Fruit fly (Drosophila melanogaster) whole organism, embryonic: ENCODE measurements around the gene f-cup.

Experiments
- BEAF-32 ChIP-seq: fragments of 200-800 bp; sonication (Bioruptor generic); optimal IDR thresholded peaks from 3 replicates; lab custom pipeline; 2017; ENCODE audit warnings: missing biosample characterization, missing genetic modification characterization, mild to moderate bottlenecking, moderate library complexity, missing genetic modification reagents
- CG10147 ChIP-seq: fragments of 200-800 bp; sonication (Bioruptor generic); optimal IDR thresholded peaks from 2 replicates; lab custom pipeline; 2019; ENCODE audit warnings: missing biosample characterization, mild to moderate bottlenecking, missing genetic modification characterization, moderate library complexity
- CG10267 ChIP-seq: fragments of 200-800 bp; sonication (Bioruptor generic); optimal IDR thresholded peaks from 2 replicates; lab custom pipeline; 2018; ENCODE audit warnings: missing biosample characterization, mild to moderate bottlenecking, missing genetic modification characterization, moderate library complexity
- CG10274 ChIP-seq: fragments of 200-800 bp; sonication (Bioruptor generic); optimal IDR thresholded peaks from 3 replicates; lab custom pipeline; 2017; ENCODE audit warnings: missing biosample characterization, mild to moderate bottlenecking, missing genetic modification characterization
- CG10321 ChIP-seq: fragments of 200-800 bp; sonication (Bioruptor generic); IDR thresholded peaks from 2 replicates; pipeline ENCODE4 v1.3.6; 2022; ENCODE audit warnings: missing biosample characterization, missing genetic modification characterization
- CG10431 ChIP-seq: fragments of 200-800 bp; sonication (Bioruptor generic); optimal IDR thresholded peaks from 3 replicates; lab custom pipeline; 2018; ENCODE audit warnings: missing biosample characterization, mild to moderate bottlenecking, missing genetic modification characterization
- CG12391 ChIP-seq: fragments of 200-800 bp; sonication (Bioruptor generic); optimal IDR thresholded peaks from 3 replicates; lab custom pipeline; 2018; ENCODE audit warnings: missing biosample characterization, mild to moderate bottlenecking, missing genetic modification characterization, moderate library complexity
- CG14860 ChIP-seq: fragments of 200-800 bp; sonication (Bioruptor generic); IDR thresholded peaks from 3 replicates; pipeline ENCODE4 v1.3.6; 2022; ENCODE audit warnings: missing biosample characterization, missing genetic modification characterization; ENCODE audit not compliant: partially characterized antibody
- CG15514 ChIP-seq: fragments of 200-800 bp; sonication (Bioruptor generic); optimal IDR thresholded peaks from 3 replicates; lab custom pipeline; 2017; ENCODE audit warnings: missing biosample characterization, missing genetic modification characterization, mild to moderate bottlenecking, moderate library complexity, missing genetic modification reagents
- CG17328 ChIP-seq: fragments of 200-800 bp; sonication (Bioruptor generic); IDR thresholded peaks from 2 replicates; pipeline ENCODE4 v1.3.6; 2022; ENCODE audit warnings: missing biosample characterization, missing genetic modification characterization
- CG17802 ChIP-seq: fragments of 200-800 bp; sonication (Bioruptor generic); optimal IDR thresholded peaks from 2 replicates; lab custom pipeline; 2018; ENCODE audit warnings: missing biosample characterization, mild to moderate bottlenecking, missing genetic modification characterization, moderate library complexity
- CG2116 ChIP-seq: fragments of 200-800 bp; sonication (Bioruptor generic); optimal IDR thresholded peaks from 3 replicates; lab custom pipeline; 2018; ENCODE audit warnings: missing biosample characterization, mild to moderate bottlenecking, missing genetic modification characterization
- CG2202 ChIP-seq: fragments of 200-800 bp; sonication (Bioruptor generic); optimal IDR thresholded peaks from 2 replicates; lab custom pipeline; 2018; ENCODE audit warnings: missing biosample characterization, mild to moderate bottlenecking, missing genetic modification characterization
- CG2712 ChIP-seq: fragments of 200-800 bp; optimal IDR thresholded peaks from 3 replicates; lab custom pipeline; 2019; ENCODE audit warnings: missing biosample characterization, mild to moderate bottlenecking, missing genetic modification characterization, moderate library complexity
- CG4707 ChIP-seq: fragments of 200-800 bp; sonication (Bioruptor generic); optimal IDR thresholded peaks from 2 replicates; lab custom pipeline; 2018; ENCODE audit warnings: missing biosample characterization, mild to moderate bottlenecking, missing genetic modification characterization, moderate library complexity
- CG7745 ChIP-seq: fragments of 200-800 bp; sonication (Bioruptor generic); optimal IDR thresholded peaks from 2 replicates; lab custom pipeline; 2018; ENCODE audit warnings: missing biosample characterization, mild to moderate bottlenecking, missing genetic modification characterization, moderate library complexity
- CG9609 ChIP-seq: fragments of 200-800 bp; sonication (Bioruptor generic); optimal IDR thresholded peaks from 3 replicates; lab custom pipeline; 2016; ENCODE audit warnings: missing biosample characterization, missing genetic modification characterization
- CTCF ChIP-seq: fragments of 200-800 bp; sonication (Bioruptor generic); optimal IDR thresholded peaks from 2 replicates; lab custom pipeline; 2017; ENCODE audit warnings: missing biosample characterization, mild to moderate bottlenecking, missing genetic modification characterization, moderate library complexity
- CoRest ChIP-seq: fragments of 200-800 bp; sonication (Bioruptor generic); optimal IDR thresholded peaks from 3 replicates; lab custom pipeline; 2018; ENCODE audit warnings: missing biosample characterization, mild to moderate bottlenecking, missing genetic modification characterization, moderate library complexity
- D19A ChIP-seq: fragments of 200-800 bp; optimal IDR thresholded peaks from 3 replicates; lab custom pipeline; 2019; ENCODE audit warnings: missing biosample characterization, mild to moderate bottlenecking, missing genetic modification characterization, moderate library complexity
- Fer1 ChIP-seq: fragments of 200-800 bp; sonication (Bioruptor generic); optimal IDR thresholded peaks from 2 replicates; lab custom pipeline; 2017; ENCODE audit warnings: missing biosample characterization, mild to moderate bottlenecking, missing genetic modification characterization
- Fer2 ChIP-seq: fragments of 200-800 bp; sonication (Bioruptor generic); optimal IDR thresholded peaks from 2 replicates; lab custom pipeline; 2018; ENCODE audit warnings: missing biosample characterization, mild to moderate bottlenecking, missing genetic modification characterization, moderate library complexity
- Gsc ChIP-seq: fragments of 200-800 bp; sonication (Bioruptor generic); IDR thresholded peaks from 2 replicates; pipeline ENCODE4 v1.3.6; 2022; ENCODE audit warnings: missing biosample characterization, missing genetic modification characterization
- HLH54F ChIP-seq: fragments of 200-800 bp; sonication (Bioruptor generic); optimal IDR thresholded peaks from 3 replicates; lab custom pipeline; 2016; ENCODE audit warnings: missing biosample characterization, missing genetic modification characterization
- abd-A ChIP-seq: fragments of 200-800 bp; sonication (Bioruptor generic); optimal IDR thresholded peaks from 3 replicates; lab custom pipeline; 2019; ENCODE audit warnings: missing biosample characterization, mild to moderate bottlenecking, missing genetic modification characterization, moderate library complexity
- chif ChIP-seq, 2 experiments: fragments of 200-800 bp; sonication (Bioruptor generic); optimal IDR thresholded peaks; 3 replicates each; lab custom pipeline; 2016; ENCODE audit warnings: missing biosample characterization in 2 of 2, missing genetic modification characterization in 2 of 2
- crol ChIP-seq: fragments of 200-800 bp; sonication (Bioruptor generic); IDR thresholded peaks from 2 replicates; pipeline ENCODE4 v1.3.6; 2022; ENCODE audit warnings: missing biosample characterization, missing genetic modification characterization
- crp ChIP-seq, 2 experiments: fragments of 200-800 bp; sonication (Bioruptor generic); optimal IDR thresholded peaks; 2 replicates in 1 of 2; 3 replicates in 1 of 2; lab custom pipeline; 2017; ENCODE audit warnings: missing biosample characterization in 2 of 2, missing genetic modification characterization in 2 of 2, mild to moderate bottlenecking in 1 of 2, moderate library complexity in 1 of 2
- cwo ChIP-seq: fragments of 200-800 bp; sonication (Bioruptor generic); optimal IDR thresholded peaks from 3 replicates; lab custom pipeline; 2017; ENCODE audit warnings: missing biosample characterization, missing genetic modification characterization, mild to moderate bottlenecking, moderate library complexity, missing genetic modification reagents
- dmrt11E ChIP-seq: fragments of 200-800 bp; sonication (Bioruptor generic); optimal IDR thresholded peaks from 3 replicates; lab custom pipeline; 2018; ENCODE audit warnings: missing biosample characterization, mild to moderate bottlenecking, missing genetic modification characterization, moderate library complexity
- fd102C ChIP-seq: fragments of 200-800 bp; sonication (Bioruptor generic); optimal IDR thresholded peaks from 2 replicates; lab custom pipeline; 2018; ENCODE audit warnings: missing biosample characterization, mild to moderate bottlenecking, missing genetic modification characterization, moderate library complexity
- fru ChIP-seq: fragments of >200 bp; optimal IDR thresholded peaks from 2 replicates; lab custom pipeline; 2017
- gsb-n ChIP-seq: fragments of 200-800 bp; sonication (Bioruptor generic); optimal IDR thresholded peaks from 3 replicates; lab custom pipeline; 2018; ENCODE audit warnings: missing biosample characterization, mild to moderate bottlenecking, missing genetic modification characterization
- hbn ChIP-seq: fragments of 200-800 bp; sonication (Bioruptor generic); IDR thresholded peaks from 2 replicates; pipeline ENCODE4 v1.3.6; 2022; ENCODE audit warnings: missing biosample characterization, missing genetic modification characterization; ENCODE audit not compliant: partially characterized antibody
- hkb ChIP-seq, 2 experiments: fragments of 200-800 bp in 1 of 2; fragments of >200 bp in 1 of 2; sonication (Bioruptor generic) in 1 of 2; IDR thresholded peaks in 1 of 2; optimal IDR thresholded peaks in 1 of 2; 2 replicates each; pipeline versions ENCODE4 v1.3.6 to Lab custom; 2017 to 2022; ENCODE audit warnings: missing biosample characterization in 1 of 2, missing genetic modification characterization in 1 of 2
- ken ChIP-seq: fragments of 200-800 bp; sonication (Bioruptor generic); IDR thresholded peaks from 3 replicates; pipeline ENCODE4 v1.3.6; 2022; ENCODE audit warnings: missing biosample characterization, missing genetic modification characterization
- kni ChIP-seq: fragments of 200-800 bp; sonication (Bioruptor generic); optimal IDR thresholded peaks from 3 replicates; lab custom pipeline; 2017; ENCODE audit warnings: mild to moderate bottlenecking, missing biosample characterization, missing genetic modification reagents, missing genetic modification characterization
- repo ChIP-seq: fragments of 200-800 bp; sonication (Bioruptor generic); optimal IDR thresholded peaks from 2 replicates; lab custom pipeline; 2016; ENCODE audit warnings: missing biosample characterization, missing genetic modification characterization
- rib ChIP-seq: fragments of 200-800 bp; sonication (Bioruptor generic); IDR thresholded peaks from 2 replicates; pipeline ENCODE4 v1.3.6; 2022; ENCODE audit warnings: missing biosample characterization, missing genetic modification characterization
- scrt ChIP-seq: fragments of 200-800 bp; sonication (Bioruptor generic); optimal IDR thresholded peaks from 2 replicates; lab custom pipeline; 2018; ENCODE audit warnings: missing biosample characterization, mild to moderate bottlenecking, missing genetic modification characterization, moderate library complexity
- shn ChIP-seq: fragments of 200-800 bp; sonication (Bioruptor generic); optimal IDR thresholded peaks from 3 replicates; lab custom pipeline; 2016; ENCODE audit warnings: missing biosample characterization, missing genetic modification characterization
- tna ChIP-seq: fragments of 200-800 bp; sonication (Bioruptor generic); IDR thresholded peaks from 2 replicates; pipeline ENCODE4 v1.3.6; 2022; ENCODE audit warnings: missing biosample characterization, missing genetic modification characterization; ENCODE audit not compliant: partially characterized antibody
- trem ChIP-seq: fragments of 200-800 bp; optimal IDR thresholded peaks from 3 replicates; lab custom pipeline; 2019; ENCODE audit warnings: missing biosample characterization, mild to moderate bottlenecking, missing genetic modification characterization, moderate library complexity

The f-cup gene

dm6 chr3R:13674492-13675033 is 26.1 kb downstream of the f-cup start, which contains the start of gene Task6 (continued):
- no peak for TF ChIP-seq cwo
- no peak for TF ChIP-seq kni (GFP tag; lab: Kevin White, UChicago)
- peak; percentile 27 for TF ChIP-seq hkb (optimal IDR thresholded peaks at IDR 0.05; lab: Kevin White, UChicago)
- no peak for TF ChIP-seq hkb (GFP tag; IDR thresholded peaks at IDR 0.05; lab: Robert Waterston, UW)
- no peak for TF ChIP-seq Gsc
- TF ChIP-seq CG17802 (tag; lab: Kevin White, UChicago): no peak
- no peak for TF ChIP-seq crp (GFP tag; optimal IDR thresholded peaks at IDR 0.05; lab: Kevin White, UChicago)
- no peak for TF ChIP-seq fru (lab: Kevin White, UChicago)
- no peak for TF ChIP-seq hbn (GFP tag; lab: Robert Waterston, UW)
- no peak for TF ChIP-seq CG17328 (GFP tag; lab: Robert Waterston, UW)
- no peak for TF ChIP-seq CG15514 (GFP tag; lab: Kevin White, UChicago)
- TF ChIP-seq rib: no peak
- TF ChIP-seq dmrt11E (tag; lab: Kevin White, UChicago): no peak
- TF ChIP-seq fd102C (GFP tag; lab: Kevin White, UChicago): no peak
- TF ChIP-seq CTCF (GFP tag; lab: Kevin White, UChicago): peak; percentile 67
- no peak for TF ChIP-seq CG2202 (tag; lab: Kevin White, UChicago)
- TF ChIP-seq CoRest (tag; lab: Kevin White, UChicago): peak; percentile 14
- TF ChIP-seq abd-A (tag; lab: Kevin White, UChicago): no peak
- no peak for TF ChIP-seq CG4707
- no peak for TF ChIP-seq Fer1 (GFP tag; lab: Kevin White, UChicago)
- no peak for TF ChIP-seq CG7745 (tag; lab: Kevin White, UChicago)
- TF ChIP-seq chif (GFP tag; optimal IDR thresholded peaks at IDR 0.05; lab: Kevin White, UChicago): no peak
- TF ChIP-seq shn: no peak
- no peak for TF ChIP-seq CG10321 (GFP tag; lab: Robert Waterston, UW)
- no peak for TF ChIP-seq CG9609 (GFP tag; lab: Kevin White, UChicago)
- no peak for TF ChIP-seq CG10147 (GFP tag; lab: Kevin White, UChicago)
- peak; percentile 17 for TF ChIP-seq CG2116
- no peak for TF ChIP-seq Fer2 (tag; lab: Kevin White, UChicago)
- TF ChIP-seq trem (tag; lab: Kevin White, UChicago): peak; percentile 9
- no peak for TF ChIP-seq BEAF-32 (GFP tag; lab: Kevin White, UChicago)
- TF ChIP-seq CG10274 (GFP tag; lab: Kevin White, UChicago): no peak
- no peak for TF ChIP-seq CG14860 (GFP tag; lab: Robert Waterston, UW)
- TF ChIP-seq CG2712 (tag; lab: Kevin White, UChicago): peak; percentile 1
- TF ChIP-seq D19A (tag; lab: Kevin White, UChicago): no peak
- TF ChIP-seq CG10267 (tag; lab: Kevin White, UChicago): peak; percentile 6
- peak; percentile 66 for TF ChIP-seq scrt (GFP tag; lab: Kevin White, UChicago)
- TF ChIP-seq gsb-n: no peak
- TF ChIP-seq HLH54F (GFP tag; lab: Kevin White, UChicago): no peak
- no peak for TF ChIP-seq ken (GFP tag; lab: Robert Waterston, UW)
- no peak for TF ChIP-seq repo
- no peak for TF ChIP-seq tna
- no peak for TF ChIP-seq CG12391 (tag; lab: Kevin White, UChicago)
- TF ChIP-seq crol (GFP tag; lab: Robert Waterston, UW): no peak
- TF ChIP-seq CG10431 (GFP tag; lab: Kevin White, UChicago): no peak
- TF ChIP-seq, all 482 proteins: peak for 20
